Fruit fly (Drosophila melanogaster) whole organism, pupa: ENCODE measurements around the gene CG10013.
A peak's percentile ranks its signal among the peaks of the same experiment; 100 is the strongest.

Source experiments
- CG10348 ChIP-seq: fragments of 200-800 bp; sonication (Bioruptor generic); IDR thresholded peaks from 2 replicates; pipeline ENCODE4 v1.3.6; 2022; ENCODE audit warnings: missing biosample characterization, missing genetic modification characterization
- CG13204 ChIP-seq: fragments of 200-800 bp; sonication (Bioruptor generic); optimal IDR thresholded peaks from 2 replicates; lab custom pipeline; 2018; ENCODE audit warnings: missing biosample characterization, mild to moderate bottlenecking, missing genetic modification characterization, moderate library complexity
- CG15710 ChIP-seq: fragments of 200-800 bp; sonication (Bioruptor generic); optimal IDR thresholded peaks from 2 replicates; lab custom pipeline; 2018; ENCODE audit warnings: missing biosample characterization, mild to moderate bottlenecking, missing genetic modification characterization, moderate library complexity
- CG17806 ChIP-seq: fragments of 200-800 bp; sonication (Bioruptor generic); optimal IDR thresholded peaks from 2 replicates; lab custom pipeline; 2018; ENCODE audit warnings: missing biosample characterization, mild to moderate bottlenecking, missing genetic modification characterization, moderate library complexity
- CG34367 ChIP-seq: fragments of 200-800 bp; sonication (Bioruptor generic); optimal IDR thresholded peaks from 2 replicates; lab custom pipeline; 2018; ENCODE audit warnings: missing biosample characterization, mild to moderate bottlenecking, missing genetic modification characterization
- CG4496 ChIP-seq: fragments of 200-800 bp; sonication (Bioruptor generic); IDR thresholded peaks from 3 replicates; pipeline ENCODE4 v1.3.6; 2022; ENCODE audit warnings: missing biosample characterization, missing genetic modification characterization
- CG8159 ChIP-seq: fragments of 200-800 bp; sonication (Bioruptor generic); optimal IDR thresholded peaks from 3 replicates; lab custom pipeline; 2018; ENCODE audit warnings: missing biosample characterization, mild to moderate bottlenecking, missing genetic modification characterization, moderate library complexity
- D1 ChIP-seq: fragments of 200-800 bp; sonication (Bioruptor generic); optimal IDR thresholded peaks from 2 replicates; lab custom pipeline; 2018; ENCODE audit warnings: missing biosample characterization, mild to moderate bottlenecking, missing genetic modification characterization, moderate library complexity
- EcR ChIP-seq: fragments of 200-800 bp; sonication (Bioruptor generic); optimal IDR thresholded peaks from 3 replicates; lab custom pipeline; 2019; ENCODE audit warnings: missing biosample characterization, missing genetic modification characterization, mild to moderate bottlenecking, moderate library complexity, missing genetic modification reagents
- Pif1B ChIP-seq: fragments of 200-800 bp; sonication (Bioruptor generic); optimal IDR thresholded peaks from 3 replicates; lab custom pipeline; 2016; ENCODE audit warnings: missing biosample characterization, missing genetic modification characterization

- TF ChIP-seq Pif1B (GFP tag; lab: Kevin White, UChicago) (no peak), CG34367 (tag; lab: Kevin White, UChicago) (no peak), EcR (GFP tag; lab: Kevin White, UChicago) (peak; percentile 92), CG8159 (no peak), D1 (tag; lab: Kevin White, UChicago) (no peak), CG4496 (no peak; the same call in 1 of the 3 replicates), CG17806 (tag; lab: Kevin White, UChicago) (no peak), CG13204 (GFP tag; lab: Kevin White, UChicago) (peak; percentile 42), CG15710 (tag; lab: Kevin White, UChicago) (no peak), CG10348 (GFP tag; lab: Robert Waterston, UW) (no peak)
Observed at dm6 chr3R:12280729-12281342, 42.5 kb upstream of the CG10013 start.
